Fruit fly (Drosophila melanogaster) whole organism, embryonic: ENCODE measurements around the gene Tengl3.

ENCODE experiments used
- Ada2b ChIP-seq: fragments of 200-800 bp; sonication (Bioruptor generic); IDR thresholded peaks from 2 replicates; pipeline ENCODE4 v1.3.6; 2022; ENCODE audit warnings: missing biosample characterization, missing genetic modification characterization
- CG10274 ChIP-seq: fragments of 200-800 bp; sonication (Bioruptor generic); optimal IDR thresholded peaks from 3 replicates; lab custom pipeline; 2017; ENCODE audit warnings: missing biosample characterization, mild to moderate bottlenecking, missing genetic modification characterization
- CG11695 ChIP-seq: fragments of 200-800 bp; sonication (Bioruptor generic); IDR thresholded peaks from 3 replicates; pipeline ENCODE4 v1.3.6; 2022; ENCODE audit warnings: missing biosample characterization, missing genetic modification characterization
- CG1233 ChIP-seq: fragments of 200-800 bp; sonication (Bioruptor generic); optimal IDR thresholded peaks from 4 replicates; lab custom pipeline; 2018; ENCODE audit warnings: missing biosample characterization, mild to moderate bottlenecking, missing genetic modification characterization
- CG13424 ChIP-seq: fragments of 200-800 bp; sonication (Bioruptor generic); optimal IDR thresholded peaks from 2 replicates; lab custom pipeline; 2019; ENCODE audit warnings: missing biosample characterization, mild to moderate bottlenecking, missing genetic modification characterization, moderate library complexity
- CG13624 ChIP-seq: fragments of 200-800 bp; sonication (Bioruptor generic); optimal IDR thresholded peaks from 2 replicates; lab custom pipeline; 2016; ENCODE audit warnings: missing biosample characterization, missing genetic modification characterization
- CG16813 ChIP-seq: fragments of 200-800 bp; sonication (Bioruptor generic); IDR thresholded peaks from 3 replicates; pipeline ENCODE4 v1.3.6; 2022; ENCODE audit warnings: missing biosample characterization, missing genetic modification characterization; ENCODE audit not compliant: partially characterized antibody
- CG17186 ChIP-seq: fragments of 200-800 bp; sonication (Bioruptor generic); optimal IDR thresholded peaks from 3 replicates; lab custom pipeline; 2017; ENCODE audit warnings: missing biosample characterization, missing genetic modification reagents, missing genetic modification characterization
- CG2116 ChIP-seq: fragments of 200-800 bp; sonication (Bioruptor generic); optimal IDR thresholded peaks from 3 replicates; lab custom pipeline; 2018; ENCODE audit warnings: missing biosample characterization, mild to moderate bottlenecking, missing genetic modification characterization
- CG2120 ChIP-seq: fragments of 200-800 bp; sonication (Bioruptor generic); optimal IDR thresholded peaks from 3 replicates; lab custom pipeline; 2016; ENCODE audit warnings: missing biosample characterization, missing genetic modification characterization
- CG2712 ChIP-seq: fragments of 200-800 bp; optimal IDR thresholded peaks from 3 replicates; lab custom pipeline; 2019; ENCODE audit warnings: missing biosample characterization, mild to moderate bottlenecking, missing genetic modification characterization, moderate library complexity
- CG31224 ChIP-seq: fragments of 200-800 bp; sonication (Bioruptor generic); IDR thresholded peaks from 2 replicates; pipeline ENCODE4 v1.3.6; 2022; ENCODE audit warnings: missing biosample characterization, missing genetic modification characterization
- CG4617 ChIP-seq: fragments of 200-800 bp; sonication (Bioruptor generic); optimal IDR thresholded peaks from 3 replicates; lab custom pipeline; 2016; ENCODE audit warnings: missing biosample characterization, missing genetic modification characterization, borderline replicate concordance
- CG6791 ChIP-seq: fragments of 200-800 bp; sonication (Bioruptor generic); IDR thresholded peaks from 3 replicates; pipeline ENCODE4 v1.3.6; 2022; ENCODE audit warnings: missing biosample characterization, missing genetic modification characterization; ENCODE audit not compliant: partially characterized antibody
- CG6854 ChIP-seq: fragments of 200-800 bp; sonication (Bioruptor generic); optimal IDR thresholded peaks from 3 replicates; lab custom pipeline; 2017; ENCODE audit warnings: missing biosample characterization, mild to moderate bottlenecking, missing genetic modification characterization
- CG7987 ChIP-seq: fragments of 200-800 bp; sonication (Bioruptor generic); optimal IDR thresholded peaks from 2 replicates; lab custom pipeline; 2018; ENCODE audit warnings: missing biosample characterization, mild to moderate bottlenecking, missing genetic modification characterization, moderate library complexity
- CG9797 ChIP-seq: fragments of 200-800 bp; sonication (Bioruptor generic); optimal IDR thresholded peaks from 3 replicates; lab custom pipeline; 2018; ENCODE audit warnings: missing biosample characterization, mild to moderate bottlenecking, missing genetic modification characterization
- Dad ChIP-seq: fragments of 200-800 bp; sonication (Bioruptor generic); optimal IDR thresholded peaks from 3 replicates; lab custom pipeline; 2016; ENCODE audit warnings: missing biosample characterization, missing genetic modification characterization
- Dp ChIP-seq: fragments of 200-800 bp; sonication (Bioruptor generic); optimal IDR thresholded peaks from 2 replicates; lab custom pipeline; 2018; ENCODE audit warnings: missing biosample characterization, mild to moderate bottlenecking, missing genetic modification characterization, moderate library complexity
- E2f2 ChIP-seq: fragments of 200-800 bp; sonication (Bioruptor generic); IDR thresholded peaks from 2 replicates; pipeline ENCODE4 v1.3.6; 2022; ENCODE audit warnings: missing biosample characterization, missing genetic modification characterization
- ERR ChIP-seq: fragments of 200-800 bp; sonication (Bioruptor generic); optimal IDR thresholded peaks from 2 replicates; lab custom pipeline; 2016; ENCODE audit warnings: missing biosample characterization, missing genetic modification characterization
- Ets65A ChIP-seq: fragments of 200-800 bp; sonication (Bioruptor generic); peaks from one replicate; lab custom pipeline; 2016; ENCODE audit warnings: missing biosample characterization, missing genetic modification characterization
- Fer1 ChIP-seq: fragments of 200-800 bp; sonication (Bioruptor generic); optimal IDR thresholded peaks from 2 replicates; lab custom pipeline; 2017; ENCODE audit warnings: missing biosample characterization, mild to moderate bottlenecking, missing genetic modification characterization
- Hsf ChIP-seq: fragments of 200-800 bp; sonication (Bioruptor generic); optimal IDR thresholded peaks from 3 replicates; lab custom pipeline; 2016; ENCODE audit warnings: missing biosample characterization, missing genetic modification characterization
- Jarid2 ChIP-seq: fragments of 200-800 bp; sonication (Bioruptor generic); optimal IDR thresholded peaks from 3 replicates; lab custom pipeline; 2017; ENCODE audit warnings: mild to moderate bottlenecking, missing biosample characterization, missing genetic modification reagents, missing genetic modification characterization
- MBD-R2 ChIP-seq: fragments of 200-800 bp; sonication (Bioruptor generic); IDR thresholded peaks from 2 replicates; pipeline ENCODE4 v1.3.6; 2022; ENCODE audit warnings: missing biosample characterization, missing genetic modification characterization
- Max ChIP-seq: fragments of 200-800 bp; sonication (Bioruptor generic); optimal IDR thresholded peaks from 2 replicates; lab custom pipeline; 2016; ENCODE audit warnings: missing biosample characterization, mild to moderate bottlenecking, missing genetic modification characterization
- Mes4 ChIP-seq: fragments of 200-800 bp; sonication (Bioruptor generic); optimal IDR thresholded peaks from 2 replicates; lab custom pipeline; 2016; ENCODE audit warnings: missing biosample characterization, missing genetic modification characterization
- Myb ChIP-seq: fragments of 200-800 bp; sonication (Bioruptor generic); optimal IDR thresholded peaks from 2 replicates; lab custom pipeline; 2016; ENCODE audit warnings: missing biosample characterization, missing genetic modification characterization
- bigmax ChIP-seq: fragments of 200-800 bp; sonication (Bioruptor generic); optimal IDR thresholded peaks from 2 replicates; lab custom pipeline; 2018; ENCODE audit warnings: missing biosample characterization, mild to moderate bottlenecking, missing genetic modification characterization
- bowl ChIP-seq: fragments of 200-800 bp; sonication (Bioruptor generic); IDR thresholded peaks from 2 replicates; pipeline ENCODE4 v1.3.6; 2022; ENCODE audit warnings: missing biosample characterization, missing genetic modification characterization
- btn ChIP-seq: fragments of 200-800 bp; sonication (Bioruptor generic); optimal IDR thresholded peaks from 2 replicates; lab custom pipeline; 2016; ENCODE audit warnings: missing biosample characterization, missing genetic modification characterization
- dimm ChIP-seq: fragments of 200-800 bp; sonication (Bioruptor generic); IDR thresholded peaks from 2 replicates; pipeline ENCODE4 v1.3.6; 2022; ENCODE audit warnings: missing biosample characterization, missing genetic modification characterization
- disco-r ChIP-seq: fragments of 200-800 bp; sonication (Bioruptor generic); optimal IDR thresholded peaks from 2 replicates; lab custom pipeline; 2016; ENCODE audit warnings: missing biosample characterization, missing genetic modification characterization
- dmrt99B ChIP-seq: fragments of 200-800 bp; sonication (Bioruptor generic); optimal IDR thresholded peaks from 2 replicates; lab custom pipeline; 2018; ENCODE audit warnings: missing biosample characterization, mild to moderate bottlenecking, missing genetic modification characterization, moderate library complexity
- exex ChIP-seq: fragments of 200-800 bp; sonication (Bioruptor generic); optimal IDR thresholded peaks from 4 replicates; lab custom pipeline; 2018; ENCODE audit warnings: missing biosample characterization, mild to moderate bottlenecking, missing genetic modification characterization, moderate library complexity
- fd64A ChIP-seq: fragments of 200-800 bp; sonication (Bioruptor generic); optimal IDR thresholded peaks from 3 replicates; lab custom pipeline; 2018; ENCODE audit warnings: missing biosample characterization, mild to moderate bottlenecking, missing genetic modification characterization
- fd96Cb ChIP-seq: fragments of 200-800 bp; sonication (Bioruptor generic); optimal IDR thresholded peaks from 2 replicates; lab custom pipeline; 2018; ENCODE audit warnings: missing biosample characterization, mild to moderate bottlenecking, missing genetic modification characterization, moderate library complexity
- gcm ChIP-seq: fragments of 200-800 bp; sonication (Bioruptor generic); optimal IDR thresholded peaks from 2 replicates; lab custom pipeline; 2019; ENCODE audit warnings: missing biosample characterization, mild to moderate bottlenecking, missing genetic modification characterization, moderate library complexity
- grn ChIP-seq: fragments of 200-800 bp; sonication (Bioruptor generic); optimal IDR thresholded peaks from 3 replicates; lab custom pipeline; 2017; ENCODE audit warnings: missing biosample characterization, missing genetic modification characterization
- jigr1 ChIP-seq: fragments of 200-800 bp; sonication (Bioruptor generic); IDR thresholded peaks from 3 replicates; pipeline ENCODE4 v1.3.6; 2022; ENCODE audit warnings: missing biosample characterization, missing genetic modification characterization
- lbe ChIP-seq: fragments of 200-800 bp; sonication (Bioruptor generic); optimal IDR thresholded peaks from 2 replicates; lab custom pipeline; 2016; ENCODE audit warnings: missing biosample characterization, mild to moderate bottlenecking, missing genetic modification characterization
- pros ChIP-seq: fragments of 200-800 bp; sonication (Bioruptor generic); optimal IDR thresholded peaks from 3 replicates; lab custom pipeline; 2019; ENCODE audit warnings: missing biosample characterization, mild to moderate bottlenecking, missing genetic modification characterization, moderate library complexity
- row ChIP-seq: fragments of 200-800 bp; sonication (Bioruptor generic); IDR thresholded peaks from 3 replicates; pipeline ENCODE4 v1.3.6; 2022; ENCODE audit warnings: missing biosample characterization, missing genetic modification characterization
- slbo ChIP-seq: fragments of 200-800 bp; sonication (Bioruptor generic); IDR thresholded peaks from 2 replicates; pipeline ENCODE4 v1.3.6; 2022; ENCODE audit warnings: missing biosample characterization, missing genetic modification characterization
- stwl ChIP-seq: fragments of 200-800 bp; sonication (Bioruptor generic); optimal IDR thresholded peaks from 3 replicates; lab custom pipeline; 2018; ENCODE audit warnings: missing biosample characterization, mild to moderate bottlenecking, missing genetic modification characterization, moderate library complexity
- tx ChIP-seq: fragments of 200-800 bp; sonication (Bioruptor generic); optimal IDR thresholded peaks from 2 replicates; lab custom pipeline; 2016; ENCODE audit warnings: missing biosample characterization, missing genetic modification characterization
- unc-4 ChIP-seq: fragments of 200-800 bp; sonication (Bioruptor generic); IDR thresholded peaks from 2 replicates; pipeline ENCODE4 v1.3.6; 2022; ENCODE audit warnings: missing biosample characterization, missing genetic modification characterization; ENCODE audit not compliant: partially characterized antibody
- vvl ChIP-seq: fragments of 200-800 bp; sonication (Bioruptor generic); IDR thresholded peaks from 2 replicates; pipeline ENCODE4 v1.3.6; 2022; ENCODE audit warnings: missing biosample characterization, missing genetic modification characterization
- z ChIP-seq: fragments of 200-800 bp; sonication (Bioruptor generic); IDR thresholded peaks from 3 replicates; pipeline ENCODE4 v1.3.6; 2022; ENCODE audit warnings: missing biosample characterization, missing genetic modification characterization

The Tengl3 gene

dm6 chr2L:2217067-2217684 lies 20.9 kb downstream of the Tengl3 start, which contains the start of the genes CG15386, CG42371 and mio (continued):
- TF ChIP-seq vvl (GFP tag; lab: Robert Waterston, UW) (no peak), CG11695 (GFP tag; lab: Robert Waterston, UW) (0 out of 3 replicates have a peak, but pooled peaks have one; percentile 23), MBD-R2 (GFP tag; lab: Robert Waterston, UW) (peak; percentile 98), CG2120 (GFP tag; lab: Kevin White, UChicago) (peak; percentile 54), fd64A (no peak), CG10274 (no peak), gcm (GFP tag; lab: Kevin White, UChicago) (no peak), lbe (GFP tag; lab: Kevin White, UChicago) (peak; percentile 22), Ada2b (GFP tag; lab: Robert Waterston, UW) (no peak), CG6791 (GFP tag; lab: Robert Waterston, UW) (peak; percentile 65; the same call in 2 of the 3 replicates), Ets65A (GFP tag; lab: Kevin White, UChicago) (no peak), Dad (GFP tag; lab: Kevin White, UChicago) (no peak), exex (peak; percentile 28), ERR (GFP tag; lab: Kevin White, UChicago) (no peak), bowl (GFP tag; lab: Robert Waterston, UW) (no peak), Hsf (GFP tag; lab: Kevin White, UChicago) (no peak), grn (GFP tag; lab: Kevin White, UChicago) (no peak), stwl (peak; percentile 80), unc-4 (peak; percentile 53), CG4617 (peak; percentile 73), disco-r (GFP tag; lab: Kevin White, UChicago) (no peak), slbo (peak; percentile 19; the same call in 1 of the 2 replicates), fd96Cb (tag; lab: Kevin White, UChicago) (no peak), pros (GFP tag; lab: Kevin White, UChicago) (no peak), CG9797 (GFP tag; lab: Kevin White, UChicago) (peak; percentile 18), CG2116 (peak; percentile 47), Dp (GFP tag; lab: Kevin White, UChicago) (peak; percentile 24), Mes4 (no peak), Jarid2 (GFP tag; lab: Kevin White, UChicago) (no peak), jigr1 (GFP tag; lab: Robert Waterston, UW) (no peak), tx (GFP tag; lab: Kevin White, UChicago) (no peak), z (GFP tag; lab: Robert Waterston, UW) (no peak), CG13624 (GFP tag; lab: Kevin White, UChicago) (peak; percentile 82), CG7987 (no peak), dmrt99B (tag; lab: Kevin White, UChicago) (no peak), Fer1 (GFP tag; lab: Kevin White, UChicago) (peak; percentile 42), CG2712 (tag; lab: Kevin White, UChicago) (peak; percentile 2), CG31224 (GFP tag; lab: Robert Waterston, UW) (no peak), E2f2 (GFP tag; lab: Robert Waterston, UW) (peak; percentile 53), dimm (GFP tag; lab: Robert Waterston, UW) (no peak), btn (GFP tag; lab: Kevin White, UChicago) (no peak), CG13424 (tag; lab: Kevin White, UChicago) (no peak), CG1233 (no peak), bigmax (no peak), CG6854 (GFP tag; lab: Kevin White, UChicago) (no peak), row (GFP tag; lab: Robert Waterston, UW) (peak; percentile 14; the same call in 1 of the 3 replicates), CG17186 (GFP tag; lab: Kevin White, UChicago) (peak; percentile 39), Myb (GFP tag; lab: Kevin White, UChicago) (peak; percentile 45), CG16813 (peak; percentile 57; the same call in 1 of the 3 replicates), Max (GFP tag; lab: Kevin White, UChicago) (peak; percentile 63)
